Worm (Caenorhabditis elegans): ENCODE data around the gene sec-31.

DNA sequence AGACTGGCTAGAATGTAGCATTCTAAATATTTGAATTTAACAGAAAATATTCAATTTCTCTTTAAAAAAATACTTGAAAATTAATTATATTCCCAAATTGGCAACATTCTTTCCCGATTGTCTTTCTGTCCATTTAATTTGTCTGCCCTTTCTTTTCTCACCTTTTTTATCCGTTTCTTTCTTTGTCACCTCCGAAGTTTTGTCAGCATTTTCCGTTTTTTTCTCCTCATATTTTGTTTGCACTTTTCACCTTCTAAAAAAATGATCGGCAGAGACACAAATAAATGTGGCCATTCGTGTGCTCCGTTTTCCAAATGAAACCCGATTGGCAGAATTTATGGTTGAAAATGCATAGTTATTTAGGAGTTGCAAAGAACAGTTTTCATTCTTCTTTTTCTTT is 55.5 kb downstream of the sec-31 start:
- TF ChIP-seq mdl-1 (tag; optimal IDR thresholded peaks at IDR 0.05), result no peak
- TF ChIP-seq dpl-1 (GFP tag; optimal IDR thresholded peaks at IDR 0.05), result no peak
- no peak for TF ChIP-seq fos-1 (tag; optimal IDR thresholded peaks at IDR 0.05)
- no peak for TF ChIP-seq nhr-237 (tag; optimal IDR thresholded peaks at IDR 0.05)
- TF ChIP-seq ama-1 (optimal IDR thresholded peaks at IDR 0.05), result no peak
- no peak for TF ChIP-seq lsy-2 (tag; optimal IDR thresholded peaks at IDR 0.05)
- no peak for TF ChIP-seq lin-13 (GFP tag; optimal IDR thresholded peaks at IDR 0.05)
